Fruit fly (Drosophila melanogaster): ENCODE results near the gene CG13308.

The CG13308 gene

DNA sequence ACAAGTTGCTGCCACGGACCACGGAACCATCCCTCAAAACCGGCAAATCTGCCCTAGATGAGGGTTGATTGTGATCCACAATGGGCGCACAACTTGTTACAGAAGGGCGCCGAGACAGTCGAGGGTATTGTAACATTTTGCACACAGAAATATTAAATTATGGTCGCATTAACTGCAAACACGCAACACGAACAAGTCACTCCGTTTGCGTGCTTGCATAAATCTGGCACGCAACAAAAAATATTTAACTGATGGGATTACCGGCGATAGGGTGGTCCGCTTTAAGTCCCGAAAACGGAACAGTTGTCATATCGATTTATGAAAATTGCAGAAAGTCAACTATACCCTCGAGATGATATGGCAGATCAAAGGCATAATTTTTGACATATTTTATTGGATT lies 43.6 kb downstream of the CG13308 start:
- 0 out of 2 replicates have a peak, but pooled peaks have one; percentile 4 for TF ChIP-seq onecut (GFP tag; IDR thresholded peaks at IDR 0.05)
- TF ChIP-seq corto (GFP tag; optimal IDR thresholded peaks at IDR 0.05): no peak
- TF ChIP-seq oc (tag; optimal IDR thresholded peaks at IDR 0.05): peak; percentile 10
- no peak for TF ChIP-seq CG6254 (GFP tag; optimal IDR thresholded peaks at IDR 0.05)
- TF ChIP-seq sens (GFP tag): peak; percentile 44
- TF ChIP-seq abd-A (tag; optimal IDR thresholded peaks at IDR 0.05): peak; percentile 10

DNA sequence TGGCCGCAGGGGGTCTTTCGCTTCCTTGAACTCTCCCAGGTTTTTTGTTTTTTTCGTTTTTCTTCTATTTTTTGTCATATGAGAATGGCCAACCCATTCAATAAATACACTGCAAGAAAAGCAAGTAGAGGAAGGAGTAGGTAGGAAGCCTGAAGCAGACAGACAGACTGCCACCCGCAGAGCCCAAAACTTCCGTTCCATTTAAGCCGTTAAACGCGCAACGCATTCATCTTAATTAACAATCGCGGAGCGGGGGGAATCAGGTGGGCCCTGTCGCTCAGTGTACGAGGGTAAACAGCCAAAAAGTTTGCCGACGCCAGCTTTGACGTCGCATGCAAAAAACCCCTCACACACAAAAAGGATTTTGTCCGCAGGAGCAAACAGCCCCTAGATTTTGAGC lies 44.6 kb downstream of the CG13308 start:
- TF ChIP-seq CG10462 (GFP tag; optimal IDR thresholded peaks at IDR 0.05) (no peak), Lhr (GFP tag; optimal IDR thresholded peaks at IDR 0.05) (no peak), Atf3 (GFP tag; optimal IDR thresholded peaks at IDR 0.05) (no peak), vfl (GFP tag; optimal IDR thresholded peaks at IDR 0.05) (no peak), CG6689 (GFP tag; IDR thresholded peaks at IDR 0.05) (peak; percentile 29; the same call in 1 of the 2 replicates), Atf6 (GFP tag; IDR thresholded peaks at IDR 0.05) (peak; percentile 54), CG10979 (tag; optimal IDR thresholded peaks at IDR 0.05) (no peak), CG30403 (GFP tag; optimal IDR thresholded peaks at IDR 0.05) (peak; percentile 35), schlank (tag; optimal IDR thresholded peaks at IDR 0.05) (no peak), nerfin-2 (GFP tag; IDR thresholded peaks at IDR 0.05; ENCODE audit: partially characterized antibody) (no peak), nom (GFP tag; optimal IDR thresholded peaks at IDR 0.05) (no peak), CG15011 (GFP tag; optimal IDR thresholded peaks at IDR 0.05) (no peak), NC2β (GFP tag; optimal IDR thresholded peaks at IDR 0.05) (no peak), mld (GFP tag; IDR thresholded peaks at IDR 0.05; ENCODE audit: partially characterized antibody) (no peak), lab (GFP tag; optimal IDR thresholded peaks at IDR 0.05) (peak; percentile 51), Doc2 (GFP tag; IDR thresholded peaks at IDR 0.05) (no peak), E2f2 (GFP tag; IDR thresholded peaks at IDR 0.05) (0 out of 2 replicates have a peak, but pooled peaks have one; percentile 25), ap (GFP tag; IDR thresholded peaks at IDR 0.05) (no peak), CG7745 (tag; optimal IDR thresholded peaks at IDR 0.05) (no peak), CG13296 (GFP tag; optimal IDR thresholded peaks at IDR 0.05) (no peak), Sry-δ (GFP tag; optimal IDR thresholded peaks at IDR 0.05) (no peak), ro (GFP tag; IDR thresholded peaks at IDR 0.05) (no peak), CG5245 (GFP tag; optimal IDR thresholded peaks at IDR 0.05) (peak; percentile 13), ind (GFP tag; optimal IDR thresholded peaks at IDR 0.05) (peak; percentile 29), Xbp1 (GFP tag; optimal IDR thresholded peaks at IDR 0.05) (no peak), grau (tag; optimal IDR thresholded peaks at IDR 0.05) (peak; percentile 45), CG11504 (tag; optimal IDR thresholded peaks at IDR 0.05) (peak; percentile 48), Nf-YA (GFP tag; IDR thresholded peaks at IDR 0.05) (no peak), dmrt99B (tag; optimal IDR thresholded peaks at IDR 0.05) (no peak), CG14667 (GFP tag; IDR thresholded peaks at IDR 0.05) (0 out of 2 replicates have a peak, but pooled peaks have one; percentile 32), Tbp (GFP tag; optimal IDR thresholded peaks at IDR 0.05) (no peak), CG3847 (GFP tag; IDR thresholded peaks at IDR 0.05) (peak; percentile 24; the same call in 1 of the 2 replicates), CG33213 (GFP tag; optimal IDR thresholded peaks at IDR 0.05) (no peak), gce (GFP tag; IDR thresholded peaks at IDR 0.05) (0 out of 3 replicates have a peak, but pooled peaks have one; percentile 24), Dip2 (GFP tag; IDR thresholded peaks at IDR 0.05) (no peak), cad (GFP tag; optimal IDR thresholded peaks at IDR 0.05) (no peak), Elba2 (GFP tag; optimal IDR thresholded peaks at IDR 0.05) (no peak), esg (GFP tag; conservative IDR thresholded peaks at IDR 0.05) (0 out of 2 replicates have a peak, but pooled peaks have one; percentile 19), oc (tag; optimal IDR thresholded peaks at IDR 0.05) (no peak), inv (GFP tag; IDR thresholded peaks at IDR 0.05; ENCODE audit: partially characterized antibody) (no peak), fd3F (GFP tag; optimal IDR thresholded peaks at IDR 0.05) (no peak), NfI (GFP tag; optimal IDR thresholded peaks at IDR 0.05) (peak; percentile 19), CG8281 (tag; optimal IDR thresholded peaks at IDR 0.05) (no peak), Ptx1 (GFP tag; IDR thresholded peaks at IDR 0.05) (0 out of 2 replicates have a peak, but pooled peaks have one; percentile 33), toy (GFP tag; IDR thresholded peaks at IDR 0.05) (no peak)
